Fruit fly (Drosophila melanogaster) whole organism, prepupa: ENCODE results near the gene CG6048.

ENCODE experiments used
- Blimp-1 ChIP-seq: fragments of 200-800 bp; sonication (Bioruptor generic); optimal IDR thresholded peaks from 3 replicates; lab custom pipeline; 2017; ENCODE audit warnings: missing biosample characterization, missing genetic modification characterization, mild to moderate bottlenecking, moderate library complexity, missing genetic modification reagents
- CG10669 ChIP-seq: fragments of 200-800 bp; sonication (Bioruptor generic); optimal IDR thresholded peaks from 3 replicates; lab custom pipeline; 2018; ENCODE audit warnings: missing biosample characterization, mild to moderate bottlenecking, missing genetic modification characterization, moderate library complexity
- CG11762 ChIP-seq: fragments of 200-800 bp; sonication (Bioruptor generic); optimal IDR thresholded peaks from 3 replicates; lab custom pipeline; 2016; ENCODE audit warnings: missing biosample characterization, missing genetic modification characterization; ENCODE audit not compliant: insufficient read depth
- CG11902 ChIP-seq: fragments of 200-800 bp; sonication (Bioruptor generic); optimal IDR thresholded peaks from 3 replicates; lab custom pipeline; 2016; ENCODE audit warnings: missing biosample characterization, missing genetic modification characterization
- CG15336 ChIP-seq: fragments of 200-800 bp; sonication (Bioruptor generic); IDR thresholded peaks from 2 replicates; pipeline ENCODE4 v1.3.6; 2022; ENCODE audit warnings: missing biosample characterization, missing genetic modification characterization
- CG1621 ChIP-seq: fragments of 200-800 bp; sonication (Bioruptor generic); optimal IDR thresholded peaks from 3 replicates; lab custom pipeline; 2018; ENCODE audit warnings: missing biosample characterization, mild to moderate bottlenecking, missing genetic modification characterization
- CG16779 ChIP-seq: fragments of 200-800 bp; sonication (Bioruptor generic); optimal IDR thresholded peaks from 3 replicates; lab custom pipeline; 2017; ENCODE audit warnings: missing biosample characterization, mild to moderate bottlenecking, missing genetic modification characterization
- CG3032 ChIP-seq: fragments of 200-800 bp; optimal IDR thresholded peaks from 2 replicates; lab custom pipeline; 2019; ENCODE audit warnings: missing biosample characterization, mild to moderate bottlenecking, missing genetic modification characterization, moderate library complexity
- CG32006 ChIP-seq: fragments of 200-800 bp; sonication (Bioruptor generic); optimal IDR thresholded peaks from 3 replicates; lab custom pipeline; 2017; ENCODE audit warnings: missing biosample characterization, mild to moderate bottlenecking, missing genetic modification characterization
- CG34406 ChIP-seq: fragments of 200-800 bp; sonication (Bioruptor generic); optimal IDR thresholded peaks from 3 replicates; lab custom pipeline; 2016; ENCODE audit warnings: missing biosample characterization, missing genetic modification characterization
- CG3919 ChIP-seq: fragments of 200-800 bp; sonication (Bioruptor generic); optimal IDR thresholded peaks from 3 replicates; lab custom pipeline; 2016; ENCODE audit warnings: missing biosample characterization, missing genetic modification characterization
- CG4318 ChIP-seq: fragments of 200-800 bp; sonication (Bioruptor generic); optimal IDR thresholded peaks from 3 replicates; lab custom pipeline; 2017; ENCODE audit warnings: missing biosample characterization, mild to moderate bottlenecking, missing genetic modification characterization
- CG6163 ChIP-seq: fragments of 200-800 bp; sonication (Bioruptor generic); IDR thresholded peaks from 3 replicates; pipeline ENCODE4 v1.3.6; 2022; ENCODE audit warnings: missing biosample characterization, missing genetic modification characterization
- CG6276 ChIP-seq: fragments of 200-800 bp; sonication (Bioruptor generic); optimal IDR thresholded peaks from 2 replicates; lab custom pipeline; 2017; ENCODE audit warnings: missing biosample characterization, mild to moderate bottlenecking, missing genetic modification characterization
- CG6792 ChIP-seq: fragments of 200-800 bp; sonication (Bioruptor generic); optimal IDR thresholded peaks from 3 replicates; lab custom pipeline; 2016; ENCODE audit warnings: missing biosample characterization, missing genetic modification characterization
- CG6808 ChIP-seq: fragments of 200-800 bp; sonication (Bioruptor generic); optimal IDR thresholded peaks from 3 replicates; lab custom pipeline; 2017; ENCODE audit warnings: missing biosample characterization, missing genetic modification characterization, mild to moderate bottlenecking, moderate library complexity, missing genetic modification reagents
- CG6854 ChIP-seq: fragments of 200-800 bp; sonication (Bioruptor generic); optimal IDR thresholded peaks from 2 replicates; lab custom pipeline; 2017; ENCODE audit warnings: missing biosample characterization, mild to moderate bottlenecking, missing genetic modification characterization
- CG8119 ChIP-seq: fragments of 200-800 bp; sonication (Bioruptor generic); IDR thresholded peaks from 3 replicates; pipeline ENCODE4 v1.3.6; 2022; ENCODE audit warnings: missing biosample characterization, missing genetic modification characterization
- CG8319 ChIP-seq: fragments of 200-800 bp; sonication (Bioruptor generic); optimal IDR thresholded peaks from 3 replicates; lab custom pipeline; 2016; ENCODE audit warnings: missing biosample characterization, missing genetic modification characterization
- CG8632 ChIP-seq: fragments of 200-800 bp; sonication (Bioruptor generic); optimal IDR thresholded peaks from 3 replicates; lab custom pipeline; 2016; ENCODE audit warnings: missing biosample characterization, missing genetic modification characterization
- CG9139 ChIP-seq: fragments of 200-800 bp; sonication (Bioruptor generic); optimal IDR thresholded peaks from 3 replicates; lab custom pipeline; 2017; ENCODE audit warnings: missing biosample characterization, mild to moderate bottlenecking, missing genetic modification characterization
- Eip78C ChIP-seq: fragments of 200-800 bp; sonication (Bioruptor generic); peaks from one replicate; lab custom pipeline; 2016; ENCODE audit warnings: missing biosample characterization, missing genetic modification characterization
- Ets21C ChIP-seq: fragments of 200-800 bp; sonication (Bioruptor generic); optimal IDR thresholded peaks from 3 replicates; lab custom pipeline; 2016; ENCODE audit warnings: missing biosample characterization, missing genetic modification characterization
- Ets96B ChIP-seq: fragments of 200-800 bp; optimal IDR thresholded peaks from 2 replicates; lab custom pipeline; 2019; ENCODE audit warnings: missing biosample characterization, mild to moderate bottlenecking, missing genetic modification characterization, moderate library complexity
- Hr38 ChIP-seq: sonication (Bioruptor generic); optimal IDR thresholded peaks from 2 replicates; lab custom pipeline; 2016; ENCODE audit warnings: missing biosample characterization, missing genetic modification characterization
- Hr39 ChIP-seq: fragments of 200-800 bp; sonication (Bioruptor generic); optimal IDR thresholded peaks from 2 replicates; lab custom pipeline; 2016; ENCODE audit warnings: missing biosample characterization, missing genetic modification characterization
- Lpt ChIP-seq: fragments of 200-800 bp; sonication (Bioruptor generic); optimal IDR thresholded peaks from 3 replicates; lab custom pipeline; 2016; ENCODE audit warnings: missing biosample characterization, missing genetic modification characterization
- Met ChIP-seq: fragments of 200-800 bp; sonication (Bioruptor generic); optimal IDR thresholded peaks from 3 replicates; lab custom pipeline; 2016; ENCODE audit warnings: missing biosample characterization, missing genetic modification characterization
- OdsH ChIP-seq: fragments of 200-800 bp; sonication (Bioruptor generic); optimal IDR thresholded peaks from 3 replicates; lab custom pipeline; 2016; ENCODE audit warnings: missing biosample characterization, missing genetic modification characterization
- Sox102F ChIP-seq: fragments of 200-800 bp; sonication (Bioruptor generic); optimal IDR thresholded peaks from 2 replicates; lab custom pipeline; 2016; ENCODE audit warnings: missing biosample characterization, mild to moderate bottlenecking, missing genetic modification characterization
- Sox14 ChIP-seq: fragments of 200-800 bp; sonication (Bioruptor generic); optimal IDR thresholded peaks from 3 replicates; lab custom pipeline; 2016; ENCODE audit warnings: missing biosample characterization, missing genetic modification characterization
- Sox15 ChIP-seq: fragments of 200-800 bp; sonication (Bioruptor generic); optimal IDR thresholded peaks from 3 replicates; lab custom pipeline; 2016; ENCODE audit warnings: missing biosample characterization, missing genetic modification characterization
- acj6 ChIP-seq: fragments of 200-800 bp; sonication (Bioruptor generic); optimal IDR thresholded peaks from 3 replicates; lab custom pipeline; 2016; ENCODE audit warnings: missing biosample characterization, missing genetic modification characterization
- cyc ChIP-seq: fragments of 200-800 bp; sonication (Bioruptor generic); optimal IDR thresholded peaks from 3 replicates; lab custom pipeline; 2016; ENCODE audit warnings: missing biosample characterization, missing genetic modification characterization
- dac ChIP-seq: fragments of 200-800 bp; sonication (Bioruptor generic); optimal IDR thresholded peaks from 2 replicates; lab custom pipeline; 2017; ENCODE audit warnings: missing biosample characterization, mild to moderate bottlenecking, missing genetic modification characterization
- dsx ChIP-seq: fragments of 200-800 bp; optimal IDR thresholded peaks from 3 replicates; lab custom pipeline; 2019; ENCODE audit warnings: missing biosample characterization, mild to moderate bottlenecking, missing genetic modification characterization, moderate library complexity; ENCODE audit not compliant: poor library complexity, severe bottlenecking
- eg ChIP-seq: fragments of 200-800 bp; sonication (Bioruptor generic); IDR thresholded peaks from 3 replicates; pipeline ENCODE4 v1.3.6; 2022; ENCODE audit warnings: missing biosample characterization, missing genetic modification characterization
- esn ChIP-seq: fragments of 200-800 bp; sonication (Bioruptor generic); optimal IDR thresholded peaks from 2 replicates; lab custom pipeline; 2016; ENCODE audit warnings: missing biosample characterization, mild to moderate bottlenecking, missing genetic modification characterization, moderate library complexity
- fd59A ChIP-seq: fragments of 200-800 bp; sonication (Bioruptor generic); optimal IDR thresholded peaks from 2 replicates; lab custom pipeline; 2017; ENCODE audit warnings: missing biosample characterization, mild to moderate bottlenecking, missing genetic modification characterization, missing genetic modification reagents
- fkh ChIP-seq: fragments of 200-800 bp; sonication (Bioruptor generic); optimal IDR thresholded peaks from 3 replicates; lab custom pipeline; 2017; ENCODE audit warnings: missing biosample characterization, mild to moderate bottlenecking, missing genetic modification characterization, moderate library complexity
- lz ChIP-seq: fragments of 200-800 bp; sonication (Bioruptor generic); optimal IDR thresholded peaks from 3 replicates; lab custom pipeline; 2016; ENCODE audit warnings: missing biosample characterization, missing genetic modification characterization
- pdm3 ChIP-seq: fragments of 200-800 bp; sonication (Bioruptor generic); optimal IDR thresholded peaks from 3 replicates; lab custom pipeline; 2016; ENCODE audit warnings: missing biosample characterization, missing genetic modification characterization
- salr ChIP-seq, 2 experiments: fragments of 200-800 bp; sonication (Bioruptor generic); optimal IDR thresholded peaks; 3 replicates each; lab custom pipeline; 2016 to 2018; ENCODE audit warnings: missing biosample characterization in 2 of 2, missing genetic modification characterization in 2 of 2, mild to moderate bottlenecking in 1 of 2
- spab ChIP-seq: fragments of 200-800 bp; sonication (Bioruptor generic); optimal IDR thresholded peaks from 2 replicates; lab custom pipeline; 2017; ENCODE audit warnings: missing biosample characterization, mild to moderate bottlenecking, missing genetic modification characterization, missing genetic modification reagents
- ss ChIP-seq, 2 experiments: fragments of 200-800 bp; sonication (Bioruptor generic); optimal IDR thresholded peaks; 2 replicates in 1 of 2; 3 replicates in 1 of 2; lab custom pipeline; 2017 to 2018; ENCODE audit warnings: mild to moderate bottlenecking in 2 of 2, missing biosample characterization in 2 of 2, missing genetic modification characterization in 2 of 2, moderate library complexity in 1 of 2
- topi ChIP-seq: fragments of 200-800 bp; sonication (Bioruptor generic); optimal IDR thresholded peaks from 3 replicates; lab custom pipeline; 2016; ENCODE audit warnings: missing biosample characterization, missing genetic modification characterization
- vri ChIP-seq: fragments of 200-800 bp; sonication (Bioruptor generic); optimal IDR thresholded peaks from 3 replicates; lab custom pipeline; 2016; ENCODE audit warnings: missing biosample characterization, mild to moderate bottlenecking, missing genetic modification characterization

Gene CG6048

dm6 chrX:5972030-5972429 is 19.7 kb downstream of the CG6048 start (continued):
- TF ChIP-seq Hr38 (peak; percentile 21), acj6 (GFP tag; lab: Kevin White, UChicago) (peak; percentile 66), CG6808 (GFP tag; lab: Kevin White, UChicago) (peak; percentile 52), ss (GFP tag; optimal IDR thresholded peaks at IDR 0.05; lab: Kevin White, UChicago) (peak; percentile 15 to 35), CG32006 (GFP tag; lab: Kevin White, UChicago) (peak; percentile 90), CG11902 (GFP tag; lab: Kevin White, UChicago) (no peak), CG15336 (GFP tag; lab: Robert Waterston, UW) (peak; percentile 87), Blimp-1 (no peak), Ets96B (tag; lab: Kevin White, UChicago) (peak; percentile 70), CG6792 (peak; percentile 56), fkh (no peak), CG11762 (peak; percentile 40), topi (GFP tag; lab: Kevin White, UChicago) (peak; percentile 55), CG16779 (peak; percentile 36), CG6276 (no peak), dac (GFP tag; lab: Kevin White, UChicago) (peak; percentile 86), CG34406 (GFP tag; lab: Kevin White, UChicago) (peak; percentile 11), Hr39 (GFP tag; lab: Kevin White, UChicago) (peak; percentile 66), Sox14 (GFP tag; lab: Kevin White, UChicago) (peak; percentile 72), CG9139 (GFP tag; lab: Kevin White, UChicago) (peak; percentile 33), CG6854 (no peak), OdsH (peak; percentile 76), vri (GFP tag; lab: Kevin White, UChicago) (no peak), dsx (GFP tag; lab: Kevin White, UChicago) (peak; percentile 51), Eip78C (GFP tag; lab: Kevin White, UChicago) (peak; percentile 86), Lpt (peak; percentile 82), esn (GFP tag; lab: Kevin White, UChicago) (peak; percentile 59), eg (GFP tag; lab: Robert Waterston, UW) (peak; percentile 93)

- TF ChIP-seq spab (GFP tag; lab: Kevin White, UChicago) = peak; percentile 57
- no peak for TF ChIP-seq CG6854
- peak; percentile 76 for TF ChIP-seq cyc
- peak; percentile 67 for TF ChIP-seq CG3032 (tag; lab: Kevin White, UChicago)
- TF ChIP-seq pdm3 (GFP tag; lab: Kevin White, UChicago) = peak; percentile 77
- TF ChIP-seq CG4318 (GFP tag; lab: Kevin White, UChicago) = peak; percentile 9
- TF ChIP-seq esn (GFP tag; lab: Kevin White, UChicago) = peak; percentile 76
- peak; percentile 31 for TF ChIP-seq CG9139 (GFP tag; lab: Kevin White, UChicago)
- peak; percentile 93 for TF ChIP-seq CG6163 (GFP tag; lab: Robert Waterston, UW)
- TF ChIP-seq CG8319 (GFP tag; lab: Kevin White, UChicago) = peak; percentile 55
- peak; percentile 55 for TF ChIP-seq lz (GFP tag; lab: Kevin White, UChicago)
- peak; percentile 56 for TF ChIP-seq Sox15 (GFP tag; lab: Kevin White, UChicago)
- TF ChIP-seq OdsH = peak; percentile 77
- TF ChIP-seq Ets96B (tag; lab: Kevin White, UChicago) = peak; percentile 79
- peak; percentile 74 for TF ChIP-seq CG8632 (GFP tag; lab: Kevin White, UChicago)
- TF ChIP-seq Sox14 (GFP tag; lab: Kevin White, UChicago) = peak; percentile 62
- TF ChIP-seq salr (GFP tag; optimal IDR thresholded peaks at IDR 0.05; lab: Kevin White, UChicago) = peak; percentile 61 to 63
- peak; percentile 66 for TF ChIP-seq fd59A (GFP tag; lab: Kevin White, UChicago)
- peak; percentile 67 for TF ChIP-seq Ets21C (GFP tag; lab: Kevin White, UChicago)
- TF ChIP-seq CG1621 = peak; percentile 70
- peak; percentile 56 for TF ChIP-seq dsx (GFP tag; lab: Kevin White, UChicago)
- TF ChIP-seq CG3919 (GFP tag; lab: Kevin White, UChicago) = peak; percentile 77
- TF ChIP-seq CG16779 = peak; percentile 6
- TF ChIP-seq Hr38 = no peak
- TF ChIP-seq CG11762 = peak; percentile 58
- peak; percentile 87 for TF ChIP-seq Eip78C (GFP tag; lab: Kevin White, UChicago)
- TF ChIP-seq CG10669 (GFP tag; lab: Kevin White, UChicago) = peak; percentile 75
- TF ChIP-seq eg (GFP tag; lab: Robert Waterston, UW) = peak; percentile 57
- TF ChIP-seq dac (GFP tag; lab: Kevin White, UChicago) = peak; percentile 16
- peak; percentile 81 for TF ChIP-seq topi (GFP tag; lab: Kevin White, UChicago)
- TF ChIP-seq CG8119 (GFP tag; lab: Robert Waterston, UW) = peak; percentile 66
- TF ChIP-seq Sox102F = peak; percentile 79
- peak; percentile 68 for TF ChIP-seq Met (GFP tag; lab: Kevin White, UChicago)
- peak in 1 of 2 experiments; percentile 33 for TF ChIP-seq ss (GFP tag; optimal IDR thresholded peaks at IDR 0.05; lab: Kevin White, UChicago)
Measured at dm6 chrX:5973389-5974025, 21.1 kb downstream of the CG6048 start.
